Worm (Caenorhabditis elegans) whole organism, L3 larva: ENCODE measurements around the gene lgc-56.

Experiments
- R02D3.7 ChIP-seq: fragments of 150-350 bp; optimal IDR thresholded peaks from 2 replicates; lab custom pipeline; 2014; ENCODE audit warnings: missing biosample characterization, missing genetic modification characterization
- fkh-10 ChIP-seq: sonication (generic microtip); optimal IDR thresholded peaks from 2 replicates; lab custom pipeline; 2017; ENCODE audit warnings: missing biosample characterization, missing genetic modification reagents, missing genetic modification characterization
- jun-1 ChIP-seq: fragments of 150-350 bp; optimal IDR thresholded peaks from 2 replicates; lab custom pipeline; 2014; ENCODE audit warnings: missing biosample characterization, missing genetic modification reagents, missing genetic modification characterization
- nhr-11 ChIP-seq: fragments of 150-350 bp; optimal IDR thresholded peaks from 2 replicates; lab custom pipeline; 2014; ENCODE audit warnings: missing biosample characterization, missing genetic modification characterization
- nhr-76 ChIP-seq: fragments of 150-350 bp; sonication (generic microtip); optimal IDR thresholded peaks from 5 replicates; lab custom pipeline; 2014; ENCODE audit warnings: missing biosample characterization, missing genetic modification characterization
- skn-1 ChIP-seq: fragments of 150-350 bp; optimal IDR thresholded peaks from 2 replicates; lab custom pipeline; 2014; ENCODE audit warnings: missing biosample characterization, missing genetic modification characterization
- unc-62 ChIP-seq: fragments of 150-350 bp; sonication (generic microtip); optimal IDR thresholded peaks from 4 replicates; lab custom pipeline; 2014; ENCODE audit warnings: missing biosample characterization, missing genetic modification reagents, missing genetic modification characterization
- ztf-11 ChIP-seq: fragments of 150-350 bp; optimal IDR thresholded peaks from 2 replicates; lab custom pipeline; 2014; ENCODE audit warnings: missing biosample characterization, missing genetic modification characterization

- TF ChIP-seq R02D3.7 (no peak), jun-1 (tag; lab: Kevin White, UChicago) (no peak), fkh-10 (no peak), nhr-76 (tag; lab: Kevin White, UChicago) (no peak), ztf-11 (tag; lab: Kevin White, UChicago) (no peak), skn-1 (tag; lab: Kevin White, UChicago) (no peak), nhr-11 (tag; lab: Kevin White, UChicago) (no peak), unc-62 (GFP tag; lab: Kevin White, UChicago) (no peak)
Observed at ce11 chrII:5142619-5143018, 12.4 kb downstream of the lgc-56 start, which contains the start of gene F58A6.1.
